Worm (Caenorhabditis elegans) whole organism, young adult: ENCODE data around the gene hsp-110.

Source experiments
- B0261.1 ChIP-seq: sonication (generic microtip); optimal IDR thresholded peaks from 2 replicates; lab custom pipeline; 2016; ENCODE audit warnings: mild to moderate bottlenecking, missing genetic modification characterization, moderate library complexity, missing compliant biosample characterization
- F37B4.10 ChIP-seq: fragments of 200-800 bp; sonication (Bioruptor generic); IDR thresholded peaks from 2 replicates; pipeline ENCODE4 v1.3.6; 2022; ENCODE audit warnings: missing genetic modification characterization, missing compliant biosample characterization
- him-1 ChIP-seq: sonication (generic microtip); optimal IDR thresholded peaks from 2 replicates; lab custom pipeline; 2016; ENCODE audit warnings: missing genotype, missing genetic modification reagents, missing genetic modification characterization, missing compliant biosample characterization
- mxl-1 ChIP-seq: sonication (generic microtip); optimal IDR thresholded peaks from 2 replicates; lab custom pipeline; 2016; ENCODE audit warnings: missing genetic modification characterization, missing compliant biosample characterization
- nhr-90 ChIP-seq: sonication (generic microtip); optimal IDR thresholded peaks from 2 replicates; lab custom pipeline; 2016; ENCODE audit warnings: missing genotype, mild to moderate bottlenecking, missing genetic modification characterization, missing compliant biosample characterization

DNA sequence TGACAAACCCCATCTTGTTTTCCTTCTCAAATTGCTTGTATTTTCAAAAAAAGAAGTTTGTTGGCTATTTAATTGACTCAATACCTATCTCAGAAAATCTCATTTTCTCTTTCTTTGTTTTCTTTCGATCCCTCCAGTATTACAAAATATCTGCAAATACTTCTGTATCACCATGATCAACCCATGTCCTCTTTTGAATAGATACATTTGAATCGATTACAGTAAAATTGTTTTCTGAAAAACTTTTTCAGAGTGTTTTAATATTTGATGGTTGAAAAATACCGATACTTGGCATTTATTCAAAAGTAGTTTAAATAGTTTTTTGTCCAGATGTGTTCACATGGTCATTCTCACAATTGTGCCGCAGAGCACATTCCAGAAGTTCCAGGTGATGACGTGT lies 37.5 kb downstream of the hsp-110 start, which contains the start of gene ZK353.9:
- no peak for TF ChIP-seq B0261.1 (tag; lab: Kevin White, UChicago)
- TF ChIP-seq him-1 (tag; lab: Kevin White, UChicago): no peak
- TF ChIP-seq F37B4.10: no peak
- no peak for TF ChIP-seq nhr-90
- no peak for TF ChIP-seq mxl-1 (tag; lab: Kevin White, UChicago)
